Fruit fly (Drosophila melanogaster): ENCODE results near the gene tgo.
A peak's percentile ranks its signal among the peaks of the same experiment; 100 is the strongest.

Gene tgo

dm6 chr3R:9039448-9039847, 19.6 kb upstream of the tgo start, which contains the start of gene neur (continued):
- peak; percentile 82 for TF ChIP-seq knrl (GFP tag; IDR thresholded peaks at IDR 0.05; ENCODE audit: partially characterized antibody)
- peak; percentile 40; the same call in 1 of the 3 replicates for TF ChIP-seq CG7963 (GFP tag; IDR thresholded peaks at IDR 0.05; ENCODE audit: partially characterized antibody)
- peak; percentile 33 for TF ChIP-seq grn (GFP tag; optimal IDR thresholded peaks at IDR 0.05)
- TF ChIP-seq zen (tag; optimal IDR thresholded peaks at IDR 0.05), result peak; percentile 11
- no peak for TF ChIP-seq da (GFP tag; optimal IDR thresholded peaks at IDR 0.05)
- TF ChIP-seq kni (GFP tag; optimal IDR thresholded peaks at IDR 0.05), result no peak
- TF ChIP-seq CG34376 (GFP tag; optimal IDR thresholded peaks at IDR 0.05), result peak; percentile 19
- TF ChIP-seq vfl (GFP tag; optimal IDR thresholded peaks at IDR 0.05), result no peak
- TF ChIP-seq chinmo (GFP tag; IDR thresholded peaks at IDR 0.05; ENCODE audit: partially characterized antibody), result 0 out of 4 replicates have a peak, but pooled peaks have one; percentile 66
- TF ChIP-seq CG4707 (GFP tag; optimal IDR thresholded peaks at IDR 0.05), result no peak

- TF ChIP-seq CG15696 (tag; optimal IDR thresholded peaks at IDR 0.05) (peak; percentile 3), CG10979 (tag; optimal IDR thresholded peaks at IDR 0.05) (peak; percentile 26), hkb (optimal IDR thresholded peaks at IDR 0.05) (no peak), hkb (GFP tag; IDR thresholded peaks at IDR 0.05) (peak; percentile 45; the same call in 1 of the 2 replicates), HmgZ (tag; optimal IDR thresholded peaks at IDR 0.05) (peak; percentile 61), br (optimal IDR thresholded peaks at IDR 0.05) (no peak), trh (GFP tag; optimal IDR thresholded peaks at IDR 0.05) (no peak), slbo (GFP tag; IDR thresholded peaks at IDR 0.05) (peak; percentile 62; the same call in 1 of the 2 replicates), ken (GFP tag; IDR thresholded peaks at IDR 0.05) (0 out of 3 replicates have a peak, but pooled peaks have one; percentile 24), caup (GFP tag; optimal IDR thresholded peaks at IDR 0.05; ENCODE audit: severe bottlenecking) (peak; percentile 29), CG6791 (GFP tag; IDR thresholded peaks at IDR 0.05; ENCODE audit: partially characterized antibody) (peak; percentile 79), kay (GFP tag; optimal IDR thresholded peaks at IDR 0.05) (no peak), pita (GFP tag; optimal IDR thresholded peaks at IDR 0.05) (no peak), ranshi (GFP tag; IDR thresholded peaks at IDR 0.05) (peak; percentile 37; the same call in 1 of the 2 replicates), Nf-YC (tag; optimal IDR thresholded peaks at IDR 0.05) (peak; percentile 48), CG15601 (tag; optimal IDR thresholded peaks at IDR 0.05) (peak; percentile 24), mirr (GFP tag; optimal IDR thresholded peaks at IDR 0.05) (peak; percentile 16), CG3847 (GFP tag; IDR thresholded peaks at IDR 0.05) (peak; percentile 25; the same call in 1 of the 2 replicates), Aef1 (GFP tag; IDR thresholded peaks at IDR 0.05) (no peak), gem (tag; optimal IDR thresholded peaks at IDR 0.05) (peak; percentile 53), Scr (GFP tag; IDR thresholded peaks at IDR 0.05; ENCODE audit: partially characterized antibody) (peak; percentile 87), tgo (GFP tag; IDR thresholded peaks at IDR 0.05) (peak; percentile 56; the same call in 1 of the 3 replicates), CG12071 (GFP tag; optimal IDR thresholded peaks at IDR 0.05) (peak; percentile 9), jing (GFP tag; optimal IDR thresholded peaks at IDR 0.05) (no peak), Pdp1 (GFP tag; optimal IDR thresholded peaks at IDR 0.05) (peak in 1 of 2 experiments; percentile 41), Sry-β (GFP tag; optimal IDR thresholded peaks at IDR 0.05) (peak; percentile 14), knrl (GFP tag; IDR thresholded peaks at IDR 0.05; ENCODE audit: partially characterized antibody) (no peak; the same call in 1 of the 3 replicates), Vsx1 (GFP tag; optimal IDR thresholded peaks at IDR 0.05) (no peak), Trl (optimal IDR thresholded peaks at IDR 0.05) (no peak), Trl (GFP tag; optimal IDR thresholded peaks at IDR 0.05) (peak; percentile 41), pum (GFP tag; optimal IDR thresholded peaks at IDR 0.05) (peak; percentile 10), CG17361 (GFP tag; IDR thresholded peaks at IDR 0.05) (0 out of 3 replicates have a peak, but pooled peaks have one; percentile 15), Atf6 (GFP tag; IDR thresholded peaks at IDR 0.05) (peak; percentile 61), lbe (GFP tag; optimal IDR thresholded peaks at IDR 0.05) (peak; percentile 39), fd64A (GFP tag; optimal IDR thresholded peaks at IDR 0.05) (no peak), nerfin-2 (GFP tag; IDR thresholded peaks at IDR 0.05; ENCODE audit: partially characterized antibody) (0 out of 2 replicates have a peak, but pooled peaks have one; percentile 38), stwl (tag; optimal IDR thresholded peaks at IDR 0.05) (peak; percentile 45), vvl (GFP tag; IDR thresholded peaks at IDR 0.05) (peak; percentile 58; the same call in 1 of the 2 replicates), CG11093 (GFP tag; IDR thresholded peaks at IDR 0.05) (no peak), CG1602 (GFP tag; optimal IDR thresholded peaks at IDR 0.05) (no peak)
Observed at dm6 chr3R:9038652-9039051, 18.8 kb upstream of the tgo start, which contains the start of gene hyx. Gene hyx, plus strand, starts transcription at chr3R:9038760.

Data from whole organism, embryonic.